Worm (Caenorhabditis elegans) whole organism, midembryonic: ENCODE data around the gene cyk-1.

Experiments
- T22C8.4 ChIP-seq: fragments of 200-800 bp; sonication (Bioruptor generic); IDR thresholded peaks from 2 replicates; pipeline ENCODE4 v1.3.6; 2022; ENCODE audit warnings: missing genetic modification characterization, missing compliant biosample characterization
- cog-1 ChIP-seq: sonication (generic microtip); optimal IDR thresholded peaks from 2 replicates; lab custom pipeline; 2016; ENCODE audit warnings: missing genetic modification characterization, missing compliant biosample characterization
- flt-1 ChIP-seq: fragments of 200-800 bp; sonication (Bioruptor generic); IDR thresholded peaks from 2 replicates; pipeline ENCODE4 v1.3.6; 2022; ENCODE audit warnings: missing genetic modification characterization, missing compliant biosample characterization
- klf-2 ChIP-seq: fragments of 200-800 bp; sonication (Bioruptor generic); conservative IDR thresholded peaks from 2 replicates; pipeline ENCODE4 v1.3.6; 2022; ENCODE audit warnings: missing genetic modification reagents, missing genetic modification characterization, missing compliant biosample characterization
- med-1 ChIP-seq: sonication (generic microtip); optimal IDR thresholded peaks from 2 replicates; lab custom pipeline; 2017; ENCODE audit warnings: missing genetic modification characterization, mild to moderate bottlenecking, missing compliant biosample characterization, antibody characterized with exemption, missing genetic modification reagents; ENCODE audit not compliant: insufficient read depth
- ref-1 ChIP-seq: fragments of 200-800 bp; sonication (Bioruptor generic); conservative IDR thresholded peaks from 2 replicates; pipeline ENCODE4 v1.3.6; 2022; ENCODE audit warnings: missing genetic modification reagents, missing genetic modification characterization, missing compliant biosample characterization
- tab-1 ChIP-seq: fragments of 200-800 bp; sonication (Bioruptor generic); IDR thresholded peaks from 2 replicates; pipeline ENCODE4 v1.3.6; 2022; ENCODE audit warnings: missing genetic modification characterization, missing compliant biosample characterization
- ztf-23 ChIP-seq: fragments of 200-800 bp; sonication (Bioruptor generic); IDR thresholded peaks from 2 replicates; pipeline ENCODE4 v1.3.6; 2022; ENCODE audit warnings: missing genetic modification reagents, missing genetic modification characterization, missing compliant biosample characterization
- ztf-29 ChIP-seq: fragments of 200-800 bp; sonication (Bioruptor generic); IDR thresholded peaks from 2 replicates; pipeline ENCODE4 v1.3.6; 2022; ENCODE audit warnings: missing genetic modification reagents, missing genetic modification characterization, missing compliant biosample characterization

ce11 chrIII:7069981-7070380, 41.0 kb upstream of the cyk-1 start, which contains the start of gene tmem-17:
- TF ChIP-seq med-1 (GFP tag; lab: Kevin White, UChicago): no peak
- no peak for TF ChIP-seq flt-1 (GFP tag; lab: Robert Waterston, UW)
- TF ChIP-seq ztf-23 (GFP tag; lab: Robert Waterston, UW): no peak
- TF ChIP-seq tab-1: no peak
- TF ChIP-seq cog-1 (tag; lab: Kevin White, UChicago): no peak
- TF ChIP-seq T22C8.4 (GFP tag; lab: Robert Waterston, UW): no peak
- no peak for TF ChIP-seq klf-2 (GFP tag; lab: Robert Waterston, UW)
- TF ChIP-seq ztf-29: no peak
- no peak for TF ChIP-seq ref-1 (GFP tag; lab: Robert Waterston, UW)
